Fruit fly (Drosophila melanogaster) Kc167 (cell line): ENCODE measurements around the gene CG4069.

ENCODE experiments used
- Myc ChIP-seq: fragments of >200 bp; optimal IDR thresholded peaks from 2 replicates; lab custom pipeline; 2017; ENCODE audit warnings: missing external identifiers
- Sin3A ChIP-seq: fragments of >200 bp; optimal IDR thresholded peaks from 2 replicates; lab custom pipeline; 2018; ENCODE audit warnings: missing external identifiers
- insv ChIP-seq: fragments of >200 bp; optimal IDR thresholded peaks from 3 replicates; lab custom pipeline; 2018; ENCODE audit warnings: missing external identifiers
- psq ChIP-seq: fragments of >200 bp; optimal IDR thresholded peaks from 2 replicates; lab custom pipeline; 2017; ENCODE audit warnings: missing external identifiers
- ttk ChIP-seq: sonication (Bioruptor generic); optimal IDR thresholded peaks from 2 replicates; lab custom pipeline; 2017; ENCODE audit warnings: missing external identifiers

dm6 chr3L:12549471-12549870 lies 12.4 kb upstream of the CG4069 start:
- TF ChIP-seq ttk (lab: Kevin White, UChicago) (no peak), Myc (lab: Kevin White, UChicago) (no peak), psq (lab: Kevin White, UChicago) (no peak), Sin3A (lab: Kevin White, UChicago) (no peak), insv (no peak)
